Worm (Caenorhabditis elegans) whole organism, L1 larva: ENCODE data around the gene nhr-157.

ENCODE experiments used
- C04F5.9 ChIP-seq: sonication (generic microtip); optimal IDR thresholded peaks from 2 replicates; lab custom pipeline; 2016; ENCODE audit warnings: missing genetic modification characterization, missing compliant biosample characterization
- C16A3.4 ChIP-seq: fragments of 150-350 bp; optimal IDR thresholded peaks from 2 replicates; lab custom pipeline; 2014; ENCODE audit warnings: missing biosample characterization, missing genetic modification characterization
- alr-1 ChIP-seq: fragments of 200-800 bp; sonication (Bioruptor generic); optimal IDR thresholded peaks from 2 replicates; lab custom pipeline; 2018; ENCODE audit warnings: borderline replicate concordance, mild to moderate bottlenecking, missing genetic modification characterization, missing compliant biosample characterization
- blmp-1 ChIP-seq: fragments of 150-350 bp; optimal IDR thresholded peaks from 2 replicates; lab custom pipeline; 2014; ENCODE audit warnings: missing biosample characterization, missing genetic modification characterization
- ceh-90 ChIP-seq: sonication (generic microtip); optimal IDR thresholded peaks from 2 replicates; lab custom pipeline; 2016; ENCODE audit warnings: missing genetic modification characterization, missing compliant biosample characterization
- dpl-1 ChIP-seq, 3 experiments: fragments of 150-350 bp in 2 of 3; sonication (generic microtip) in 1 of 3; optimal IDR thresholded peaks; 2 replicates each; lab custom pipeline; 2014 to 2017; ENCODE audit warnings: missing biosample characterization in 3 of 3, missing genetic modification characterization in 3 of 3, missing genetic modification reagents in 3 of 3
- dsc-1 ChIP-seq: sonication (generic microtip); optimal IDR thresholded peaks from 2 replicates; lab custom pipeline; 2016; ENCODE audit warnings: mild to moderate bottlenecking, missing genetic modification characterization, missing compliant biosample characterization
- efl-1 ChIP-seq, 4 experiments: fragments of 150-350 bp; optimal IDR thresholded peaks in 3 of 4; peaks in 1 of 4; 1 replicate in 1 of 4; 2 replicates in 3 of 4; lab custom pipeline; 2014; ENCODE audit warnings: missing biosample characterization in 2 of 4, missing genetic modification characterization in 2 of 4, missing genetic modification reagents in 2 of 4
- egl-27 ChIP-seq, 2 experiments: fragments of 150-350 bp in 1 of 2; sonication (generic microtip); optimal IDR thresholded peaks; 3 replicates each; lab custom pipeline; 2017 to 2018; ENCODE audit warnings: missing biosample characterization in 2 of 2, missing genetic modification characterization in 2 of 2, missing genetic modification reagents in 2 of 2
- fkh-4 ChIP-seq: sonication (generic microtip); optimal IDR thresholded peaks from 2 replicates; lab custom pipeline; 2016; ENCODE audit warnings: missing compliant biosample characterization, missing genetic modification characterization, borderline replicate concordance
- grh-1 ChIP-seq: fragments of 200-800 bp; sonication (Bioruptor generic); IDR thresholded peaks from 2 replicates; pipeline ENCODE4 v1.3.6; 2022; ENCODE audit warnings: missing genetic modification reagents, missing genetic modification characterization, missing compliant biosample characterization
- hpl-2 ChIP-seq: fragments of 150-350 bp; optimal IDR thresholded peaks from 2 replicates; lab custom pipeline; 2014; ENCODE audit warnings: missing biosample characterization, missing genetic modification reagents, missing genetic modification characterization
- irx-1 ChIP-seq: sonication (generic microtip); optimal IDR thresholded peaks from 2 replicates; lab custom pipeline; 2016; ENCODE audit warnings: missing genetic modification characterization, missing compliant biosample characterization
- jun-1 ChIP-seq: fragments of 150-350 bp; optimal IDR thresholded peaks from 2 replicates; lab custom pipeline; 2014; ENCODE audit warnings: missing biosample characterization, missing genetic modification reagents, missing genetic modification characterization
- lin-13 ChIP-seq: fragments of 150-350 bp; optimal IDR thresholded peaks from 2 replicates; lab custom pipeline; 2014; ENCODE audit warnings: missing biosample characterization, missing genetic modification reagents, missing genetic modification characterization
- lin-14 ChIP-seq: fragments of 200-800 bp; sonication (Bioruptor generic); optimal IDR thresholded peaks from 2 replicates; lab custom pipeline; 2018; ENCODE audit warnings: mild to moderate bottlenecking, missing genetic modification characterization, moderate library complexity, missing compliant biosample characterization
- lin-15B ChIP-seq: fragments of 150-350 bp; sonication (generic microtip); optimal IDR thresholded peaks from 3 replicates; lab custom pipeline; 2014; ENCODE audit warnings: missing biosample characterization, missing genetic modification characterization
- lin-35 ChIP-seq, 2 experiments: fragments of 150-350 bp; optimal IDR thresholded peaks; 2 replicates each; lab custom pipeline; 2014; ENCODE audit warnings: missing biosample characterization in 2 of 2, missing genetic modification characterization in 2 of 2, missing genetic modification reagents in 2 of 2
- lsy-2 ChIP-seq, 2 experiments: fragments of 150-350 bp; optimal IDR thresholded peaks; 2 replicates each; lab custom pipeline; 2014; ENCODE audit warnings: missing biosample characterization in 2 of 2, missing genetic modification characterization in 2 of 2
- mab-9 ChIP-seq: fragments of 200-800 bp; sonication (Bioruptor generic); IDR thresholded peaks from 2 replicates; pipeline ENCODE4 v1.3.6; 2022; ENCODE audit warnings: missing genetic modification reagents, missing genetic modification characterization, missing compliant biosample characterization
- mdl-1 ChIP-seq, 2 experiments: fragments of 150-350 bp; optimal IDR thresholded peaks; 2 replicates each; lab custom pipeline; 2014 to 2017; ENCODE audit warnings: missing biosample characterization in 2 of 2, missing genetic modification characterization in 2 of 2, inconsistent platforms in 1 of 2
- mef-2 ChIP-seq: fragments of 150-350 bp; optimal IDR thresholded peaks from 2 replicates; lab custom pipeline; 2014; ENCODE audit warnings: missing biosample characterization, missing genetic modification characterization
- mep-1 ChIP-seq: fragments of 150-350 bp; optimal IDR thresholded peaks from 2 replicates; lab custom pipeline; 2014; ENCODE audit warnings: missing biosample characterization, missing genetic modification characterization
- nhr-12 ChIP-seq: sonication (generic microtip); optimal IDR thresholded peaks from 2 replicates; lab custom pipeline; 2017; ENCODE audit warnings: missing biosample characterization, missing genetic modification characterization
- nhr-20 ChIP-seq: sonication (generic microtip); optimal IDR thresholded peaks from 2 replicates; lab custom pipeline; 2016; ENCODE audit warnings: mild to moderate bottlenecking, missing genetic modification characterization, missing compliant biosample characterization
- nhr-28 ChIP-seq: fragments of 150-350 bp; optimal IDR thresholded peaks from 2 replicates; lab custom pipeline; 2014; ENCODE audit warnings: missing biosample characterization, missing genetic modification characterization
- nhr-47 ChIP-seq: sonication (generic microtip); optimal IDR thresholded peaks from 2 replicates; lab custom pipeline; 2016; ENCODE audit warnings: mild to moderate bottlenecking, missing genetic modification characterization, moderate library complexity, missing compliant biosample characterization
- nhr-71 ChIP-seq: sonication (generic microtip); optimal IDR thresholded peaks from 2 replicates; lab custom pipeline; 2016; ENCODE audit warnings: mild to moderate bottlenecking, missing genetic modification characterization, moderate library complexity, missing compliant biosample characterization
- nhr-76 ChIP-seq: sonication (generic microtip); optimal IDR thresholded peaks from 2 replicates; lab custom pipeline; 2017; ENCODE audit warnings: missing biosample characterization, missing genetic modification characterization
- nhr-77 ChIP-seq: fragments of 150-350 bp; optimal IDR thresholded peaks from 2 replicates; lab custom pipeline; 2014; ENCODE audit warnings: missing biosample characterization, missing genetic modification characterization
- nhr-84 ChIP-seq: sonication (generic microtip); optimal IDR thresholded peaks from 2 replicates; lab custom pipeline; 2017; ENCODE audit warnings: missing biosample characterization, missing genetic modification characterization
- nhr-85 ChIP-seq: sonication (generic microtip); peaks from one replicate; lab custom pipeline; 2016; ENCODE audit warnings: missing genetic modification characterization, inconsistent platforms, missing compliant biosample characterization
- nhr-90 ChIP-seq: sonication (generic microtip); optimal IDR thresholded peaks from 2 replicates; lab custom pipeline; 2016; ENCODE audit warnings: mild to moderate bottlenecking, missing genetic modification characterization, missing compliant biosample characterization; ENCODE audit not compliant: poor library complexity
- pax-3 ChIP-seq: fragments of 200-800 bp; sonication (Bioruptor generic); optimal IDR thresholded peaks from 2 replicates; lab custom pipeline; 2018; ENCODE audit warnings: mild to moderate bottlenecking, missing genetic modification characterization, moderate library complexity, missing compliant biosample characterization
- pqm-1 ChIP-seq: sonication (generic microtip); optimal IDR thresholded peaks from 3 replicates; lab custom pipeline; 2017; ENCODE audit warnings: missing biosample characterization, missing genetic modification characterization
- swsn-7 ChIP-seq: sonication (generic microtip); optimal IDR thresholded peaks from 2 replicates; lab custom pipeline; 2016; ENCODE audit warnings: missing genetic modification characterization, missing compliant biosample characterization
- unc-30 ChIP-seq: sonication (generic microtip); optimal IDR thresholded peaks from 2 replicates; lab custom pipeline; 2017; ENCODE audit warnings: missing biosample characterization, missing genetic modification characterization
- unc-62 ChIP-seq: fragments of 150-350 bp; optimal IDR thresholded peaks from 2 replicates; lab custom pipeline; 2014; ENCODE audit warnings: missing biosample characterization, missing genetic modification reagents, missing genetic modification characterization
- unc-98 ChIP-seq: fragments of 200-800 bp; sonication (Bioruptor generic); IDR thresholded peaks from 2 replicates; pipeline ENCODE4 v1.3.6; 2022; ENCODE audit warnings: missing genetic modification characterization, missing compliant biosample characterization
- xbp-1 ChIP-seq: sonication (generic microtip); optimal IDR thresholded peaks from 2 replicates; lab custom pipeline; 2016; ENCODE audit warnings: missing genetic modification characterization, missing compliant biosample characterization
- zag-1 ChIP-seq: fragments of 150-350 bp; optimal IDR thresholded peaks from 2 replicates; lab custom pipeline; 2014; ENCODE audit warnings: missing biosample characterization, missing genetic modification characterization
- zip-4 ChIP-seq: fragments of 200-800 bp; sonication (Bioruptor generic); optimal IDR thresholded peaks from 2 replicates; lab custom pipeline; 2018; ENCODE audit warnings: mild to moderate bottlenecking, missing genetic modification characterization, moderate library complexity, missing compliant biosample characterization
- ztf-11 ChIP-seq, 2 experiments: sonication (generic microtip); optimal IDR thresholded peaks; 2 replicates each; lab custom pipeline; 2016 to 2017; ENCODE audit warnings: missing genetic modification characterization in 2 of 2, missing biosample characterization in 1 of 2, missing compliant biosample characterization in 1 of 2

Gene nhr-157

ce11 chrV:3832103-3832502 lies 36.7 kb downstream of the nhr-157 start:
- no peak for TF ChIP-seq fkh-4 (tag; lab: Kevin White, UChicago)
- no peak for TF ChIP-seq xbp-1 (tag; lab: Kevin White, UChicago)
- TF ChIP-seq lsy-2 (tag; optimal IDR thresholded peaks at IDR 0.05; lab: Kevin White, UChicago): no peak
- TF ChIP-seq nhr-12: no peak
- no peak for TF ChIP-seq unc-98
- no peak for TF ChIP-seq nhr-47
- no peak for TF ChIP-seq ceh-90 (tag; lab: Kevin White, UChicago)
- no peak for TF ChIP-seq dpl-1 (GFP tag; optimal IDR thresholded peaks at IDR 0.05; lab: Kevin White, UChicago)
- TF ChIP-seq efl-1 (optimal IDR thresholded peaks at IDR 0.05; lab: Kevin White, UChicago): no peak
- no peak for TF ChIP-seq efl-1 (GFP tag; optimal IDR thresholded peaks at IDR 0.05 in 1 of 2; lab: Kevin White, UChicago)
- no peak for TF ChIP-seq lin-15B (tag; lab: Kevin White, UChicago)
- TF ChIP-seq, all 84 proteins: peak for 0

- no peak for TF ChIP-seq mab-9 (GFP tag; lab: Robert Waterston, UW)
- TF ChIP-seq nhr-85: peak; percentile 17
- TF ChIP-seq zag-1: no peak
- no peak for TF ChIP-seq ztf-11 (tag; optimal IDR thresholded peaks at IDR 0.05; lab: Kevin White, UChicago)
These were observed 37.2 kb downstream of the nhr-157 start, which contains the start of gene H10D18.5 for ce11 chrV:3831616-3832015. TSS of gene H10D18.5 (minus strand) at chrV:3831716.

ce11 chrV:3825190-3825589 lies 43.6 kb downstream of the nhr-157 start:
- TF ChIP-seq pqm-1 (tag; lab: Kevin White, UChicago) (no peak), egl-27 (tag; optimal IDR thresholded peaks at IDR 0.05; lab: Kevin White, UChicago) (no peak), C16A3.4 (no peak), ceh-90 (tag; lab: Kevin White, UChicago) (no peak), unc-98 (no peak), lin-13 (no peak), nhr-12 (no peak), nhr-77 (no peak), zip-4 (GFP tag; lab: Kevin White, UChicago) (no peak), nhr-85 (no peak), mef-2 (tag; lab: Kevin White, UChicago) (no peak), mdl-1 (tag; optimal IDR thresholded peaks at IDR 0.05; lab: Kevin White, UChicago) (no peak), pax-3 (tag; lab: Kevin White, UChicago) (no peak), alr-1 (tag; lab: Kevin White, UChicago) (no peak)

ce11 chrV:3820875-3821274 lies 47.9 kb downstream of the nhr-157 start:
- TF ChIP-seq lin-14 (GFP tag; lab: Kevin White, UChicago): no peak
- TF ChIP-seq irx-1 (tag; lab: Kevin White, UChicago): no peak
- TF ChIP-seq nhr-84 (tag; lab: Kevin White, UChicago): no peak
- TF ChIP-seq mep-1 (tag; lab: Kevin White, UChicago): no peak
- no peak for TF ChIP-seq jun-1 (tag; lab: Kevin White, UChicago)
- TF ChIP-seq grh-1 (GFP tag; lab: Robert Waterston, UW): no peak
- TF ChIP-seq nhr-28 (tag; lab: Kevin White, UChicago): no peak
- no peak for TF ChIP-seq blmp-1 (tag; lab: Kevin White, UChicago)
- TF ChIP-seq zag-1: no peak
- TF ChIP-seq nhr-90: no peak
- no peak for TF ChIP-seq C04F5.9 (tag; lab: Kevin White, UChicago)
- TF ChIP-seq unc-62 (GFP tag; lab: Kevin White, UChicago): no peak
- no peak for TF ChIP-seq hpl-2 (GFP tag; lab: Kevin White, UChicago)
- TF ChIP-seq dsc-1 (tag; lab: Kevin White, UChicago): peak; percentile 91
- TF ChIP-seq nhr-71 (tag; lab: Kevin White, UChicago): no peak
- TF ChIP-seq lin-13: no peak
- TF ChIP-seq egl-27 (tag; optimal IDR thresholded peaks at IDR 0.05; lab: Kevin White, UChicago): no peak
- TF ChIP-seq nhr-76 (tag; lab: Kevin White, UChicago): no peak
- no peak for TF ChIP-seq mdl-1 (tag; optimal IDR thresholded peaks at IDR 0.05; lab: Kevin White, UChicago)
- TF ChIP-seq lin-35 (GFP tag; optimal IDR thresholded peaks at IDR 0.05; lab: Kevin White, UChicago): no peak
- peak; percentile 88 for TF ChIP-seq fkh-4 (tag; lab: Kevin White, UChicago)
- no peak for TF ChIP-seq dpl-1 (GFP tag; optimal IDR thresholded peaks at IDR 0.05; lab: Kevin White, UChicago)
- TF ChIP-seq unc-30: no peak
- no peak for TF ChIP-seq nhr-20 (tag; lab: Kevin White, UChicago)
- TF ChIP-seq swsn-7 (tag; lab: Kevin White, UChicago): no peak
- peak; percentile 15 for TF ChIP-seq nhr-85
